Fruit fly (Drosophila melanogaster): ENCODE data around the gene Npc2d.

The Npc2d gene

dm6 chr3R:10084914-10085313, 29.0 kb upstream of the Npc2d start:
- TF ChIP-seq CG12236 (GFP tag; optimal IDR thresholded peaks at IDR 0.05) (no peak), Bdp1 (GFP tag; optimal IDR thresholded peaks at IDR 0.05) (no peak), br (optimal IDR thresholded peaks at IDR 0.05) (no peak), YL-1 (GFP tag; optimal IDR thresholded peaks at IDR 0.05) (no peak), CG17912 (GFP tag; optimal IDR thresholded peaks at IDR 0.05) (no peak), CG6813 (GFP tag; optimal IDR thresholded peaks at IDR 0.05) (peak; percentile 21), CG11695 (GFP tag; IDR thresholded peaks at IDR 0.05) (no peak), ERR (GFP tag; optimal IDR thresholded peaks at IDR 0.05) (peak; percentile 5), tx (GFP tag; optimal IDR thresholded peaks at IDR 0.05) (peak; percentile 2), CG32772 (GFP tag; IDR thresholded peaks at IDR 0.05) (no peak), CG5245 (GFP tag; optimal IDR thresholded peaks at IDR 0.05) (no peak), sim (GFP tag; IDR thresholded peaks at IDR 0.05) (no peak), Hr39 (optimal IDR thresholded peaks at IDR 0.05) (no peak), kay (GFP tag; optimal IDR thresholded peaks at IDR 0.05) (no peak), Hand (GFP tag; optimal IDR thresholded peaks at IDR 0.05) (peak; percentile 54), Gsc (GFP tag; IDR thresholded peaks at IDR 0.05) (no peak), CG14667 (GFP tag; IDR thresholded peaks at IDR 0.05) (0 out of 2 replicates have a peak, but pooled peaks have one; percentile 14), gsb (GFP tag; IDR thresholded peaks at IDR 0.05) (peak; percentile 52; the same call in 1 of the 2 replicates), Stat92E (GFP tag; optimal IDR thresholded peaks at IDR 0.05) (no peak), pzg (GFP tag; optimal IDR thresholded peaks at IDR 0.05) (no peak), MESR4 (GFP tag; optimal IDR thresholded peaks at IDR 0.05) (no peak), ato (GFP tag; IDR thresholded peaks at IDR 0.05; ENCODE audit: partially characterized antibody) (no peak), sens (GFP tag) (peak; percentile 74), schlank (tag; optimal IDR thresholded peaks at IDR 0.05) (peak; percentile 68), eve (GFP tag; optimal IDR thresholded peaks at IDR 0.05) (no peak), lola (GFP tag; optimal IDR thresholded peaks at IDR 0.05) (no peak), Hmr (GFP tag; optimal IDR thresholded peaks at IDR 0.05) (peak; percentile 79), BEAF-32 (GFP tag; optimal IDR thresholded peaks at IDR 0.05) (no peak), CG15514 (GFP tag; optimal IDR thresholded peaks at IDR 0.05) (peak; percentile 57), Eip74EF (GFP tag; optimal IDR thresholded peaks at IDR 0.05) (no peak), BtbVII (GFP tag; optimal IDR thresholded peaks at IDR 0.05) (peak; percentile 65), CG7357 (GFP tag; IDR thresholded peaks at IDR 0.05) (no peak), CG6272 (GFP tag; IDR thresholded peaks at IDR 0.05) (0 out of 2 replicates have a peak, but pooled peaks have one; percentile 6), Atf-2 (GFP tag; optimal IDR thresholded peaks at IDR 0.05) (no peak), Mad (GFP tag; optimal IDR thresholded peaks at IDR 0.05) (no peak), Lim3 (GFP tag; IDR thresholded peaks at IDR 0.05) (no peak), amos (GFP tag; IDR thresholded peaks at IDR 0.05; ENCODE audit: partially characterized antibody) (no peak), CG18764 (GFP tag; optimal IDR thresholded peaks at IDR 0.05) (no peak), insv (GFP tag; optimal IDR thresholded peaks at IDR 0.05) (no peak), hth (optimal IDR thresholded peaks at IDR 0.05) (no peak), CG13296 (GFP tag; optimal IDR thresholded peaks at IDR 0.05) (peak; percentile 7), Vsx1 (GFP tag; optimal IDR thresholded peaks at IDR 0.05) (no peak), CG11560 (tag; IDR thresholded peaks at IDR 0.05) (no peak; the same call in 2 of the 3 replicates), CG8388 (GFP tag; optimal IDR thresholded peaks at IDR 0.05) (no peak), CG10565 (GFP tag; optimal IDR thresholded peaks at IDR 0.05) (no peak), pb (GFP tag; optimal IDR thresholded peaks at IDR 0.05) (no peak), stwl (tag; optimal IDR thresholded peaks at IDR 0.05) (no peak), ash1 (GFP tag; optimal IDR thresholded peaks at IDR 0.05) (no peak), CG11723 (GFP tag; optimal IDR thresholded peaks at IDR 0.05) (no peak), dm (GFP tag; optimal IDR thresholded peaks at IDR 0.05) (no peak), Med (GFP tag) (peak; percentile 94), CG2116 (GFP tag; optimal IDR thresholded peaks at IDR 0.05) (no peak)
